Worm (Caenorhabditis elegans) whole organism, late embryonic: ENCODE results near the gene aakb-2.

ENCODE experiments used
- C08G9.2 ChIP-seq: sonication (generic microtip); optimal IDR thresholded peaks from 2 replicates; lab custom pipeline; 2016; ENCODE audit warnings: mild to moderate bottlenecking, missing genetic modification characterization, moderate library complexity, missing compliant biosample characterization
- F13H6.1 ChIP-seq: sonication (generic microtip); optimal IDR thresholded peaks from 2 replicates; lab custom pipeline; 2016; ENCODE audit warnings: missing genetic modification characterization, missing compliant biosample characterization
- K09A11.1 ChIP-seq: sonication (generic microtip); optimal IDR thresholded peaks from 2 replicates; lab custom pipeline; 2017; ENCODE audit warnings: antibody characterized with exemption, mild to moderate bottlenecking, missing genetic modification characterization, missing compliant biosample characterization; ENCODE audit not compliant: insufficient read depth
- T23F11.4 ChIP-seq: fragments of 200-800 bp; sonication (Bioruptor generic); optimal IDR thresholded peaks from 2 replicates; lab custom pipeline; 2018; ENCODE audit warnings: mild to moderate bottlenecking, missing genetic modification characterization, missing compliant biosample characterization
- ama-1 ChIP-seq: fragments of 150-350 bp; optimal IDR thresholded peaks from 2 replicates; lab custom pipeline; 2014
- ceh-14 ChIP-seq: sonication (generic microtip); optimal IDR thresholded peaks from 2 replicates; lab custom pipeline; 2016; ENCODE audit warnings: missing genotype, missing genetic modification characterization, missing compliant biosample characterization
- ceh-19 ChIP-seq: fragments of 200-800 bp; sonication (Bioruptor generic); optimal IDR thresholded peaks from 2 replicates; lab custom pipeline; 2018; ENCODE audit warnings: mild to moderate bottlenecking, missing genetic modification characterization, missing compliant biosample characterization
- ceh-2 ChIP-seq: sonication (generic microtip); optimal IDR thresholded peaks from 2 replicates; lab custom pipeline; 2016; ENCODE audit warnings: missing genotype, missing genetic modification characterization, missing compliant biosample characterization
- ceh-45 ChIP-seq: fragments of 200-800 bp; sonication (Bioruptor generic); IDR thresholded peaks from 2 replicates; pipeline ENCODE4 v1.3.6; 2022; ENCODE audit warnings: missing genetic modification reagents, missing genetic modification characterization, missing compliant biosample characterization
- ceh-6 ChIP-seq: fragments of 200-800 bp; sonication (Bioruptor generic); optimal IDR thresholded peaks from 2 replicates; lab custom pipeline; 2018; ENCODE audit warnings: mild to moderate bottlenecking, missing genetic modification characterization, missing compliant biosample characterization
- elt-2 ChIP-seq: sonication (generic microtip); optimal IDR thresholded peaks from 2 replicates; lab custom pipeline; 2016; ENCODE audit warnings: missing genetic modification reagents, missing genetic modification characterization, missing compliant biosample characterization
- elt-4 ChIP-seq: sonication (generic microtip); optimal IDR thresholded peaks from 2 replicates; lab custom pipeline; 2016; ENCODE audit warnings: missing genetic modification characterization, missing compliant biosample characterization
- eyg-1 ChIP-seq: sonication (generic microtip); optimal IDR thresholded peaks from 2 replicates; lab custom pipeline; 2016; ENCODE audit warnings: missing genotype, missing genetic modification characterization, missing compliant biosample characterization
- fax-1 ChIP-seq: sonication (generic microtip); optimal IDR thresholded peaks from 2 replicates; lab custom pipeline; 2016; ENCODE audit warnings: missing genotype, missing genetic modification characterization, missing compliant biosample characterization
- hlh-13 ChIP-seq: fragments of 200-800 bp; sonication (Bioruptor generic); optimal IDR thresholded peaks from 2 replicates; lab custom pipeline; 2018; ENCODE audit warnings: mild to moderate bottlenecking, missing genetic modification characterization, missing compliant biosample characterization
- hlh-30 ChIP-seq: sonication (generic microtip); optimal IDR thresholded peaks from 2 replicates; lab custom pipeline; 2017; ENCODE audit warnings: antibody characterized with exemption, missing genetic modification characterization, missing compliant biosample characterization; ENCODE audit not compliant: insufficient read depth
- hlh-6 ChIP-seq: sonication (generic microtip); optimal IDR thresholded peaks from 2 replicates; lab custom pipeline; 2016; ENCODE audit warnings: missing genotype, missing genetic modification characterization, missing compliant biosample characterization
- hlh-8 ChIP-seq: sonication (generic microtip); optimal IDR thresholded peaks from 2 replicates; lab custom pipeline; 2016; ENCODE audit warnings: missing genotype, missing genetic modification characterization, missing compliant biosample characterization
- lim-6 ChIP-seq: sonication (generic microtip); optimal IDR thresholded peaks from 2 replicates; lab custom pipeline; 2016; ENCODE audit warnings: missing genetic modification characterization, missing compliant biosample characterization
- mec-3 ChIP-seq: sonication (generic microtip); optimal IDR thresholded peaks from 2 replicates; lab custom pipeline; 2016; ENCODE audit warnings: borderline replicate concordance, missing genetic modification characterization, missing compliant biosample characterization
- nfya-1 ChIP-seq: sonication (generic microtip); optimal IDR thresholded peaks from 2 replicates; lab custom pipeline; 2017; ENCODE audit warnings: missing genetic modification characterization, mild to moderate bottlenecking, missing compliant biosample characterization, antibody characterized with exemption, moderate library complexity
- nhr-232 ChIP-seq: sonication (generic microtip); optimal IDR thresholded peaks from 2 replicates; lab custom pipeline; 2016; ENCODE audit warnings: missing genetic modification characterization, missing compliant biosample characterization
- npax-4 ChIP-seq: sonication (generic microtip); optimal IDR thresholded peaks from 2 replicates; lab custom pipeline; 2016; ENCODE audit warnings: missing genetic modification characterization, missing compliant biosample characterization
- odd-2 ChIP-seq: sonication (generic microtip); optimal IDR thresholded peaks from 2 replicates; lab custom pipeline; 2017; ENCODE audit warnings: antibody characterized with exemption, mild to moderate bottlenecking, missing genetic modification characterization, missing compliant biosample characterization
- pax-1 ChIP-seq: fragments of 150-350 bp; optimal IDR thresholded peaks from 2 replicates; lab custom pipeline; 2014; ENCODE audit warnings: missing biosample characterization, missing genetic modification characterization
- pha-4 ChIP-seq: fragments of 150-350 bp; optimal IDR thresholded peaks from 2 replicates; lab custom pipeline; 2018; ENCODE audit warnings: missing biosample characterization, missing genetic modification reagents, missing genetic modification characterization
- sox-4 ChIP-seq: sonication (generic microtip); optimal IDR thresholded peaks from 2 replicates; lab custom pipeline; 2017; ENCODE audit warnings: mild to moderate bottlenecking, missing genetic modification characterization, inconsistent platforms, missing compliant biosample characterization
- syd-9 ChIP-seq: sonication (generic microtip); optimal IDR thresholded peaks from 2 replicates; lab custom pipeline; 2016; ENCODE audit warnings: mild to moderate bottlenecking, missing genetic modification characterization, moderate library complexity, missing compliant biosample characterization
- tbx-2 ChIP-seq: sonication (generic microtip); optimal IDR thresholded peaks from 2 replicates; lab custom pipeline; 2016; ENCODE audit warnings: missing genetic modification characterization, missing compliant biosample characterization
- tbx-7 ChIP-seq: sonication (generic microtip); optimal IDR thresholded peaks from 2 replicates; lab custom pipeline; 2016; ENCODE audit warnings: missing genotype, missing genetic modification characterization, missing compliant biosample characterization
- ttx-3 ChIP-seq: sonication (generic microtip); optimal IDR thresholded peaks from 2 replicates; lab custom pipeline; 2016; ENCODE audit warnings: missing genetic modification reagents, missing genetic modification characterization, missing compliant biosample characterization
- unc-42 ChIP-seq: sonication (generic microtip); optimal IDR thresholded peaks from 2 replicates; lab custom pipeline; 2016; ENCODE audit warnings: missing genotype, missing genetic modification characterization, missing compliant biosample characterization
- ztf-16 ChIP-seq: sonication (generic microtip); optimal IDR thresholded peaks from 2 replicates; lab custom pipeline; 2017; ENCODE audit warnings: missing genetic modification characterization, missing compliant biosample characterization

Gene aakb-2

DNA sequence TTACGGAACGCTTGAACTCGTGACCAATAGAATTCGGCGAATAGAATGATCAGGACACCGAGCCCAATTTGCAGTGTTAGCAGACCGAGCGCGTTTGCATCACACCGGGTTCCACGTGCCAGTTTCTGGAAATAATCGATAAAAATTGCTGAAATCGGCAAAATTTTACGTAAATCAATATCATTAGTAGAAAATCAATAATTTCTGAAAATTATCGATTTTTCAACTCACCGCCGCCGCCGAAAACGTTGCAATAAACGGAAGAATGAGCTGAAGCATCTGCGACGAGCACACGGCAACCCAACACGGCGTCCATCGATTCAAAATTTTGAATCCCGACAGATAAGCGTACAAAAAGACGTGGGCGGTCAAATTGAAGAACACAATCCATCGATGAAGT, 6.4 kb upstream of the aakb-2 start:
- TF ChIP-seq ttx-3 (tag; lab: Kevin White, UChicago) (no peak), tbx-2 (tag; lab: Kevin White, UChicago) (no peak), unc-42 (tag; lab: Kevin White, UChicago) (no peak), hlh-13 (no peak), ceh-6 (GFP tag; lab: Kevin White, UChicago) (no peak), ceh-19 (GFP tag; lab: Kevin White, UChicago) (no peak), nfya-1 (no peak), nhr-232 (tag; lab: Kevin White, UChicago) (no peak), npax-4 (tag; lab: Kevin White, UChicago) (no peak), ceh-2 (tag; lab: Kevin White, UChicago) (no peak), hlh-6 (no peak), ceh-14 (no peak), eyg-1 (tag; lab: Kevin White, UChicago) (no peak), tbx-7 (tag; lab: Kevin White, UChicago) (no peak), pha-4 (tag; lab: Kevin White, UChicago) (no peak), pax-1 (tag; lab: Kevin White, UChicago) (no peak), F13H6.1 (tag; lab: Kevin White, UChicago) (no peak), K09A11.1 (tag; lab: Kevin White, UChicago) (no peak), odd-2 (tag; lab: Kevin White, UChicago) (no peak)

DNA sequence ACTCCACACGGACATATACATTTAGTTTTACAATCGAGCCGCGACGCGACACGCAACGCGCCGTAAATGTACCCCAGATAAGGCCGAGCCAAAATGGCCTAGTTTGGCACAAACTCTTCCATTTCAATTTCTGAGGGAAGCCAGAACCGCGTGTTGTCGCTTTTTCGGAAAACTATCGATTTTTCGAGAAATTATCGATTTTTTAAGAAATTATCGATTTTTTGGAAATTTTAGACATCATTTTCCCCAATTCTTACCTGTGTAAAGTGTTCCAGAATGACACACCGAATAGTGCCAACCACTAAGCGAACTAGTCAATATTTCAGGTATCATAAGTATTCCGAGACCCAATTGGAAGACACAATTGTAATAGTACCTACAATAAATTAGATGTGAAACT, 5.5 kb upstream of the aakb-2 start:
- TF ChIP-seq T23F11.4 (GFP tag; lab: Kevin White, UChicago): no peak
- TF ChIP-seq fax-1 (tag; lab: Kevin White, UChicago): no peak
- TF ChIP-seq nhr-232 (tag; lab: Kevin White, UChicago): no peak
- TF ChIP-seq lim-6 (tag; lab: Kevin White, UChicago): no peak
- TF ChIP-seq hlh-8 (tag; lab: Kevin White, UChicago): no peak

DNA sequence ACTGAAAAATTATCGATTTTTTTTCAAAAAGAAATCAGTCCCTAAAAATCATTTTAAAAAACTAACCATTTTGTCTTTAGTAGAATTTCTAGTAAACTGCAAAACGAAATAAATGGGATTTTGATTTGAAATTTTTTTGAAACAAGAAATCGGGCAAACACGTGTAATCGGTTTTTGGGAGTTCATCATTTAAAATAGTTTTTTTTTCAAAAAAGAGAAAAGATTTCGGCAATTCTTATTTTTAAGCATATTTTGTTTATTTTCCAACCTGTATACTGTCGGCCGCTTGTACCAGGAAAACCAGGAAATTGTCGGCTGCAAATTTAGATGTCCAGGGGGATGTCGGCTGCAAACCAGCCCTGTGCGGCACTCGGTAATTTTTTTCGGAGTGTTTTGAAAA, 5.0 kb upstream of the aakb-2 start, which contains the start of gene elo-8:
elo-8 (minus strand) TSS at position 101 of the 400 bp plus-strand sequence.
- TF ChIP-seq ceh-45: no peak
- TF ChIP-seq hlh-6: no peak
- no peak for TF ChIP-seq ama-1 (lab: Kevin White, UChicago)
- TF ChIP-seq elt-4 (tag; lab: Kevin White, UChicago): no peak
- no peak for TF ChIP-seq elt-2 (tag; lab: Kevin White, UChicago)
- TF ChIP-seq odd-2 (tag; lab: Kevin White, UChicago): no peak
- TF ChIP-seq ceh-6 (GFP tag; lab: Kevin White, UChicago): no peak
- no peak for TF ChIP-seq ztf-16 (tag; lab: Kevin White, UChicago)
- no peak for TF ChIP-seq C08G9.2 (tag; lab: Kevin White, UChicago)
- no peak for TF ChIP-seq sox-4 (tag; lab: Kevin White, UChicago)
- no peak for TF ChIP-seq mec-3 (tag; lab: Kevin White, UChicago)
- no peak for TF ChIP-seq syd-9 (tag; lab: Kevin White, UChicago)

DNA sequence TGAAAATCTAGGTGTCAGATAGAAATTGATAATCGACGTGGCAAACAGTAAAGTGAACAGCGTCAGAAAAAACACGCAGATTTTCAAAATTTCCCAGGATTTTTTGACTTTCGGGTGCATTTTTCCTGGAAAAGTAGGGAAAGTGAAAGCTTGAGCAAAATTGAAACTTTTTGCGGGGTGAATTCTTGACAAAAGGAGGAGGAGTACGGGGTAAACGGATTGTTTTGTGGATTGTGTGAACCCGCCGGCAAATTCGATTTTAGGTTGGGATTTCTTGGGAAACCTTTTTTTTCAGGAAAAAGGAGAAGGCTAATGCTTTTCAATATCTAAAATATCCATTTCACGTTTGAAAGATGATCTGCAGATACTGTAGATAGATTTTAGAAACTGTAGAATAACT, 2.2 kb upstream of the aakb-2 start, which contains the start of gene Y47D3A.34:
Y47D3A.34 (minus strand) TSS at position 120 of the 400 bp plus-strand sequence.
- TF ChIP-seq unc-42 (tag; lab: Kevin White, UChicago) (peak; percentile 39), ceh-6 (GFP tag; lab: Kevin White, UChicago) (no peak)

DNA sequence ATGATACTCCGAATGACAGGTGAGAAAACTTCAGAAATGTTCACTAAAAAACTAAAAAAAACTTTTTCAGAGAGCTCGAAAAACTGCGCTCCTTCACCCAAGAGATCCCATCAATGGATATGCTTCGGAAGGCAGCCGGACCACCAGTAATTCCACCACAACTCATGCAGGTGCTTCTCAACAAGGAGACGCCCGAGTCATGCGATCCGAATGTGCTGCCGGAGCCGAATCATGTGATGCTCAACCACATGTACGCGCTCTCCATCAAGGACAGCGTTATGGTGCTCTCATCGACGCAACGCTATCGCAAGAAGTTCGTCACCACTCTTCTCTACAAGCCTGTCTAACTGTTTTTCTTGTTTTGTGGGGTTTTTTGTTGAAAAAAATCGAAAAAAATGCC, 798 bp downstream of the aakb-2 start:
- TF ChIP-seq hlh-30 (tag; lab: Kevin White, UChicago) (peak; percentile 21), syd-9 (tag; lab: Kevin White, UChicago) (no peak)
